Fruit fly (Drosophila melanogaster) whole organism, prepupa: ENCODE results near the gene temp.

ENCODE experiments used
- Blimp-1 ChIP-seq: fragments of 200-800 bp; sonication (Bioruptor generic); optimal IDR thresholded peaks from 3 replicates; lab custom pipeline; 2017; ENCODE audit warnings: missing biosample characterization, missing genetic modification characterization, mild to moderate bottlenecking, moderate library complexity, missing genetic modification reagents
- CG11762 ChIP-seq: fragments of 200-800 bp; sonication (Bioruptor generic); optimal IDR thresholded peaks from 3 replicates; lab custom pipeline; 2016; ENCODE audit warnings: missing biosample characterization, missing genetic modification characterization; ENCODE audit not compliant: insufficient read depth
- CG15336 ChIP-seq: fragments of 200-800 bp; sonication (Bioruptor generic); IDR thresholded peaks from 2 replicates; pipeline ENCODE4 v1.3.6; 2022; ENCODE audit warnings: missing biosample characterization, missing genetic modification characterization
- CG8632 ChIP-seq: fragments of 200-800 bp; sonication (Bioruptor generic); optimal IDR thresholded peaks from 3 replicates; lab custom pipeline; 2016; ENCODE audit warnings: missing biosample characterization, missing genetic modification characterization
- Eip78C ChIP-seq: fragments of 200-800 bp; sonication (Bioruptor generic); peaks from one replicate; lab custom pipeline; 2016; ENCODE audit warnings: missing biosample characterization, missing genetic modification characterization

DNA sequence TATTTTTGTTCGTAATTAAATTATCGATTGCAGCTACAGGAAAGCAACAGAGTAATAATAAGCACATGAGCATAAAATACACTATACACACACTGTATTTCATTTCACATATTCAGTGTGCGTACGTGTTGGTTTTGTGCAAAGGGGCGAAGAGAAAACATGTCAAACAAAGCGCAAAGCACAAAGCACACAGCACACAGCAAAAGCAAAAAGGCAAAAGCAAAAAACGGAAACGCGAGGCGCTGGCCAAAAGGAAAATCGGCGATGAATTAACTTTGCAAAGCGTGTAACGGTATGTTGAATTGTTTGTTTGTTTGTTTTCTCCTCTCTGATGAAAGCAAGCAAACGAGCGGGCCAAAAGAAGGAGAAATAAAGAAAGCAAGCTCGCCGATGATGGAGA lies 26.0 kb upstream of the temp start:
- peak; percentile 9 for TF ChIP-seq Blimp-1 (GFP tag; lab: Kevin White, UChicago)
- TF ChIP-seq Eip78C (GFP tag; lab: Kevin White, UChicago): no peak
- no peak for TF ChIP-seq CG11762 (GFP tag; lab: Kevin White, UChicago)
- TF ChIP-seq CG8632 (GFP tag; lab: Kevin White, UChicago): no peak
- 0 out of 2 replicates have a peak, but pooled peaks have one; percentile 8 for TF ChIP-seq CG15336 (GFP tag; lab: Robert Waterston, UW)
